Worm (Caenorhabditis elegans): ENCODE measurements around the gene Y51H4A.935.

Gene Y51H4A.935

DNA sequence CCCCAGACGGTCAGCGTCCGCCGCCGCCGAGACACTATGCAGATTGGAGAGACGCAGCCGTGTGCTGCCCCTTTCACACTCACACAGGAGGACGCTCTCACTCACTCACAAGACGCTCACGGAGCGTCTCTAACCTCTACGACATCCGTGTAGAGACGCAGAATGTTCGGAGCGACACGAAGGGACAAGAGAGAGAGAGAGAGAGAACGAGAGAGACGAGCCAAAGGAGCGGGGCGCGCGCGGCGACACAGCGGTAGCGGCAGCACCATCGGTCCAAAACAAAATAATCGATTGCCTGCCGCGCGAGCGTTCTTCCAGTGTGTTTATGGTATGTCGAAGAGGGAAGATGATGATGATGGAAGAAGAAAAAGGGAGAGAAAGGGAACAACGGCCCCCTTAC is 14.7 kb downstream of the Y51H4A.935 start (continued):
- peak; percentile 55 for TF ChIP-seq skn-1 (tag; optimal IDR thresholded peaks at IDR 0.05)
- TF ChIP-seq nhr-19 (GFP tag; conservative IDR thresholded peaks at IDR 0.05) = peak; percentile 74
- peak; percentile 47 for TF ChIP-seq elt-2 (tag; optimal IDR thresholded peaks at IDR 0.05)
- TF ChIP-seq ces-1 (GFP tag; optimal IDR thresholded peaks at IDR 0.05) = no peak
- no peak for TF ChIP-seq pqm-1 (tag; optimal IDR thresholded peaks at IDR 0.05)
- TF ChIP-seq hlh-17 (GFP tag; optimal IDR thresholded peaks at IDR 0.05; ENCODE audit: borderline replicate concordance) = no peak
- TF ChIP-seq lsy-2 (tag; optimal IDR thresholded peaks at IDR 0.05) = peak; percentile 74 to 86
- TF ChIP-seq aly-2 (tag; optimal IDR thresholded peaks at IDR 0.05) = no peak
- TF ChIP-seq unc-86 (tag; optimal IDR thresholded peaks at IDR 0.05) = peak; percentile 86
- peak; percentile 90 for TF ChIP-seq fos-1 (tag; optimal IDR thresholded peaks at IDR 0.05)
- TF ChIP-seq ztf-4 (tag; optimal IDR thresholded peaks at IDR 0.05) = peak; percentile 48
- TF ChIP-seq F16B12.6 (tag; optimal IDR thresholded peaks at IDR 0.05) = no peak
- peak; percentile 84 for TF ChIP-seq tbx-2 (tag; optimal IDR thresholded peaks at IDR 0.05)
- peak; percentile 80 for TF ChIP-seq blmp-1 (tag; optimal IDR thresholded peaks at IDR 0.05)
- peak; percentile 96 for TF ChIP-seq lin-14 (GFP tag; optimal IDR thresholded peaks at IDR 0.05)
- TF ChIP-seq unc-130 (tag; optimal IDR thresholded peaks at IDR 0.05) = no peak
- peak; percentile 10 for TF ChIP-seq C04F5.9 (tag; optimal IDR thresholded peaks at IDR 0.05)
- peak; percentile 75 for TF ChIP-seq egl-13 (tag; optimal IDR thresholded peaks at IDR 0.05)
- TF ChIP-seq xbp-1 (tag; optimal IDR thresholded peaks at IDR 0.05) = peak; percentile 73
- no peak for TF ChIP-seq unc-62 (GFP tag; optimal IDR thresholded peaks at IDR 0.05)
- no peak for TF ChIP-seq lin-15B (tag; optimal IDR thresholded peaks at IDR 0.05)
- TF ChIP-seq mef-2 (tag; optimal IDR thresholded peaks at IDR 0.05) = peak; percentile 60
- peak; percentile 64 for TF ChIP-seq sox-4 (tag; optimal IDR thresholded peaks at IDR 0.05)
- peak; percentile 58 for TF ChIP-seq C16A3.4 (tag; optimal IDR thresholded peaks at IDR 0.05)
- peak; percentile 68 to 73 for TF ChIP-seq lin-35 (GFP tag; optimal IDR thresholded peaks at IDR 0.05)
- TF ChIP-seq irx-1 (tag; optimal IDR thresholded peaks at IDR 0.05) = peak; percentile 4
- TF ChIP-seq snu-23 (GFP tag; optimal IDR thresholded peaks at IDR 0.05) = peak; percentile 91
- peak; percentile 37 for TF ChIP-seq nhr-237 (tag; optimal IDR thresholded peaks at IDR 0.05)
- TF ChIP-seq nhr-77 (tag; optimal IDR thresholded peaks at IDR 0.05) = peak; percentile 69
- TF ChIP-seq unc-98 (GFP tag; IDR thresholded peaks at IDR 0.05) = no peak
- TF ChIP-seq ceh-82 (tag; optimal IDR thresholded peaks at IDR 0.05) = peak; percentile 71 to 94 (median 85)
- TF ChIP-seq nhr-12 (tag; optimal IDR thresholded peaks at IDR 0.05) = no peak

DNA sequence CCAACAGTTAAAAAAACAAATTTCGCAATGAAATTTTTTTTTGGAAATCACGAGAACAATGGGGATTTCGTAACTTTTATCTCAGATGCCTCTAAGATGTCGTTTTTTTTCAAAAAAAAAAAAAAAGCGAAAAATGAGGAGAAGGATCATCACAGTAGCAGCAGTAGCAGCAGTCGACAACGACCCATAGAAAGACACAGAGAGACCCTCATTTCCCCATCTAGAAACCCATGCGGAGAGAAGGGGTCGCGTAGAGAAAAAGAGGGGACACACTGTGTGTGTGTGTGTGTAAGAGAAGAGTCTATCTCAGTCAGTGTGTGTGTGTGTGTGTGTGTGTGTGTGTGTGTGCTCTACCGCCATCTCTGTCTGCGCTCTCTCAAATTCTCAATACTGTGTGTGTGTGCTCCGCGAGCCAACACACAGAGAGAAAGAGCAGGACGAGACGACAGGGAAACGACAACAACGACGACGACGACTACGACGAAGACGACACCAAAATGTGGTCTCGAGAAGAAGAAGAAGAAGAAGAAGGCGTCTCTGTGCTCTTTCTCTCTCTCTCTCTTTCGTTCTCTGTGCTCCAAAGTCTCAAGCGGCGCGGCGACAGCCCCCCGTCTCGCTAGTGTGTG is 15.5 kb downstream of the Y51H4A.935 start:
- TF ChIP-seq F16B12.6 (tag; optimal IDR thresholded peaks at IDR 0.05) (peak; percentile 9), egl-27 (tag; optimal IDR thresholded peaks at IDR 0.05) (peak in 1 of 2 experiments; percentile 27), unc-30 (tag; optimal IDR thresholded peaks at IDR 0.05) (no peak), aha-1 (tag; optimal IDR thresholded peaks at IDR 0.05) (no peak), lin-13 (GFP tag; optimal IDR thresholded peaks at IDR 0.05) (peak; percentile 24), sptf-1 (tag; optimal IDR thresholded peaks at IDR 0.05) (no peak), mab-9 (GFP tag; IDR thresholded peaks at IDR 0.05) (peak; percentile 46; the same call in 1 of the 2 replicates), isw-1 (GFP tag; IDR thresholded peaks at IDR 0.05) (peak; percentile 62), snu-23 (GFP tag; optimal IDR thresholded peaks at IDR 0.05) (peak; percentile 75), nhr-12 (tag; optimal IDR thresholded peaks at IDR 0.05) (no peak), alr-1 (tag; optimal IDR thresholded peaks at IDR 0.05; ENCODE audit: borderline replicate concordance) (no peak), nhr-11 (tag; optimal IDR thresholded peaks at IDR 0.05) (peak; percentile 39), mef-2 (tag; optimal IDR thresholded peaks at IDR 0.05) (peak; percentile 37), unc-130 (tag; optimal IDR thresholded peaks at IDR 0.05) (no peak), pqm-1 (tag; optimal IDR thresholded peaks at IDR 0.05) (no peak), mdl-1 (tag; optimal IDR thresholded peaks at IDR 0.05) (peak in 1 of 2 experiments; percentile 60), ets-5 (GFP tag; IDR thresholded peaks at IDR 0.05) (no peak), lin-39 (tag; optimal IDR thresholded peaks at IDR 0.05) (no peak), nhr-20 (tag; optimal IDR thresholded peaks at IDR 0.05) (peak; percentile 77), fkh-4 (tag; optimal IDR thresholded peaks at IDR 0.05; ENCODE audit: borderline replicate concordance) (no peak), lin-14 (GFP tag; optimal IDR thresholded peaks at IDR 0.05) (peak; percentile 95), nhr-85 (tag) (peak; percentile 56), ceh-88 (GFP tag; IDR thresholded peaks at IDR 0.05) (peak; percentile 36; the same call in 1 of the 2 replicates), blmp-1 (tag; optimal IDR thresholded peaks at IDR 0.05) (no peak), mep-1 (tag; optimal IDR thresholded peaks at IDR 0.05) (peak; percentile 16), ceh-82 (tag; optimal IDR thresholded peaks at IDR 0.05) (peak; percentile 50 to 68 (median 67)), egl-13 (tag; optimal IDR thresholded peaks at IDR 0.05) (peak; percentile 50), lin-15B (tag; optimal IDR thresholded peaks at IDR 0.05) (peak; percentile 19), ceh-8 (GFP tag; optimal IDR thresholded peaks at IDR 0.05) (no peak), nhr-90 (tag; optimal IDR thresholded peaks at IDR 0.05; ENCODE audit: poor library complexity) (peak; percentile 2)
